Worm (Caenorhabditis elegans) whole organism, L2 larva: ENCODE results near the gene C09G12.17.

Experiments
- C34F6.9 ChIP-seq: fragments of 150-350 bp; optimal IDR thresholded peaks from 2 replicates; lab custom pipeline; 2014; ENCODE audit warnings: missing biosample characterization, missing genetic modification characterization
- F13H6.1 ChIP-seq: sonication (generic microtip); optimal IDR thresholded peaks from 2 replicates; lab custom pipeline; 2016; ENCODE audit warnings: missing genetic modification characterization, missing compliant biosample characterization
- R02D3.7 ChIP-seq: fragments of 150-350 bp; optimal IDR thresholded peaks from 2 replicates; lab custom pipeline; 2014; ENCODE audit warnings: missing biosample characterization, missing genetic modification characterization
- ZK546.5 ChIP-seq: sonication (generic microtip); optimal IDR thresholded peaks from 2 replicates; lab custom pipeline; 2017; ENCODE audit warnings: missing biosample characterization, missing genetic modification characterization
- alr-1 ChIP-seq: fragments of 150-350 bp; optimal IDR thresholded peaks from 2 replicates; lab custom pipeline; 2014; ENCODE audit warnings: missing biosample characterization, missing genetic modification characterization
- aly-2 ChIP-seq: fragments of 150-350 bp; optimal IDR thresholded peaks from 2 replicates; lab custom pipeline; 2014; ENCODE audit warnings: missing biosample characterization, missing genetic modification characterization
- ama-1 ChIP-seq: fragments of 150-350 bp; optimal IDR thresholded peaks from 2 replicates; lab custom pipeline; 2018; ENCODE audit warnings: inconsistent platforms
- blmp-1 ChIP-seq: sonication (generic microtip); optimal IDR thresholded peaks from 2 replicates; lab custom pipeline; 2017; ENCODE audit warnings: missing genetic modification characterization, mild to moderate bottlenecking, missing compliant biosample characterization, antibody characterized with exemption, moderate library complexity; ENCODE audit not compliant: insufficient read depth
- ceh-16 ChIP-seq: fragments of 150-350 bp; optimal IDR thresholded peaks from 2 replicates; lab custom pipeline; 2014; ENCODE audit warnings: missing biosample characterization, missing genetic modification characterization
- ceh-82 ChIP-seq: fragments of 150-350 bp; optimal IDR thresholded peaks from 2 replicates; lab custom pipeline; 2014; ENCODE audit warnings: missing biosample characterization, missing genetic modification characterization
- crh-2 ChIP-seq: sonication (generic microtip); optimal IDR thresholded peaks from 2 replicates; lab custom pipeline; 2017; ENCODE audit warnings: missing biosample characterization, missing genetic modification characterization
- dmd-4 ChIP-seq: sonication (generic microtip); optimal IDR thresholded peaks from 2 replicates; lab custom pipeline; 2017; ENCODE audit warnings: missing biosample characterization, missing genetic modification characterization
- egl-27 ChIP-seq: sonication (generic microtip); optimal IDR thresholded peaks from 3 replicates; lab custom pipeline; 2017; ENCODE audit warnings: missing biosample characterization, missing genetic modification reagents, missing genetic modification characterization
- elt-1 ChIP-seq: fragments of 150-350 bp; optimal IDR thresholded peaks from 2 replicates; lab custom pipeline; 2014; ENCODE audit warnings: missing biosample characterization, missing genetic modification characterization
- fos-1 ChIP-seq: fragments of 150-350 bp; optimal IDR thresholded peaks from 2 replicates; lab custom pipeline; 2014; ENCODE audit warnings: missing biosample characterization, missing genetic modification characterization
- gmeb-1 ChIP-seq: fragments of 150-350 bp; optimal IDR thresholded peaks from 2 replicates; lab custom pipeline; 2014; ENCODE audit warnings: missing biosample characterization, missing genetic modification characterization
- lin-11 ChIP-seq: fragments of 150-350 bp; sonication (generic microtip); optimal IDR thresholded peaks from 2 replicates; lab custom pipeline; 2014; ENCODE audit warnings: missing biosample characterization, missing genetic modification characterization, inconsistent platforms, mixed read lengths
- lin-39 ChIP-seq: fragments of 150-350 bp; optimal IDR thresholded peaks from 2 replicates; lab custom pipeline; 2014; ENCODE audit warnings: missing biosample characterization, missing genetic modification reagents, missing genetic modification characterization
- lsy-2 ChIP-seq, 2 experiments: fragments of 150-350 bp in 1 of 2; sonication (generic microtip) in 1 of 2; optimal IDR thresholded peaks; 2 replicates each; lab custom pipeline; 2014 to 2017; ENCODE audit warnings: missing biosample characterization in 2 of 2, missing genetic modification characterization in 2 of 2
- mab-5 ChIP-seq: fragments of 150-350 bp; optimal IDR thresholded peaks from 2 replicates; lab custom pipeline; 2014; ENCODE audit warnings: missing biosample characterization, missing genetic modification characterization
- mbf-1 ChIP-seq: sonication (generic microtip); optimal IDR thresholded peaks from 2 replicates; lab custom pipeline; 2017; ENCODE audit warnings: missing biosample characterization, missing genetic modification characterization
- mdl-1 ChIP-seq, 2 experiments: fragments of 150-350 bp in 1 of 2; sonication (generic microtip) in 1 of 2; optimal IDR thresholded peaks; 2 replicates each; lab custom pipeline; 2017; ENCODE audit warnings: missing biosample characterization in 2 of 2, missing genetic modification characterization in 2 of 2
- nhr-10 ChIP-seq: sonication (generic microtip); optimal IDR thresholded peaks from 2 replicates; lab custom pipeline; 2017; ENCODE audit warnings: missing biosample characterization, missing genetic modification characterization
- nhr-11 ChIP-seq: fragments of 150-350 bp; optimal IDR thresholded peaks from 2 replicates; lab custom pipeline; 2014; ENCODE audit warnings: missing biosample characterization, missing genetic modification characterization
- nhr-12 ChIP-seq: fragments of 150-350 bp; optimal IDR thresholded peaks from 2 replicates; lab custom pipeline; 2014; ENCODE audit warnings: missing biosample characterization, missing genetic modification characterization
- nhr-129 ChIP-seq: fragments of 150-350 bp; optimal IDR thresholded peaks from 2 replicates; lab custom pipeline; 2014; ENCODE audit warnings: missing biosample characterization, missing genetic modification characterization
- nhr-21 ChIP-seq: fragments of 150-350 bp; optimal IDR thresholded peaks from 2 replicates; lab custom pipeline; 2014; ENCODE audit warnings: missing biosample characterization, missing genetic modification characterization
- nhr-237 ChIP-seq: fragments of 150-350 bp; optimal IDR thresholded peaks from 2 replicates; lab custom pipeline; 2014; ENCODE audit warnings: missing biosample characterization, missing genetic modification characterization
- nhr-6 ChIP-seq: fragments of 150-350 bp; optimal IDR thresholded peaks from 2 replicates; lab custom pipeline; 2014; ENCODE audit warnings: missing biosample characterization, missing genetic modification characterization
- nhr-77 ChIP-seq: fragments of 150-350 bp; optimal IDR thresholded peaks from 2 replicates; lab custom pipeline; 2014; ENCODE audit warnings: missing biosample characterization, missing genetic modification characterization
- peb-1 ChIP-seq: fragments of 150-350 bp; optimal IDR thresholded peaks from 2 replicates; lab custom pipeline; 2014; ENCODE audit warnings: missing biosample characterization, missing genetic modification characterization
- sem-4 ChIP-seq: fragments of 150-350 bp; optimal IDR thresholded peaks from 2 replicates; lab custom pipeline; 2014; ENCODE audit warnings: missing biosample characterization, missing genetic modification reagents, missing genetic modification characterization
- skn-1 ChIP-seq: sonication (generic microtip); optimal IDR thresholded peaks from 2 replicates; lab custom pipeline; 2017; ENCODE audit warnings: missing biosample characterization, missing genetic modification characterization
- sma-3 ChIP-seq: sonication (generic microtip); optimal IDR thresholded peaks from 2 replicates; lab custom pipeline; 2016; ENCODE audit warnings: missing genetic modification reagents, missing genetic modification characterization, missing compliant biosample characterization
- sma-9 ChIP-seq, 2 experiments: fragments of 150-350 bp in 1 of 2; sonication (generic microtip) in 1 of 2; optimal IDR thresholded peaks; 2 replicates each; lab custom pipeline; 2014 to 2016; ENCODE audit warnings: missing genetic modification characterization in 2 of 2, mild to moderate bottlenecking in 1 of 2, missing biosample characterization in 1 of 2, missing compliant biosample characterization in 1 of 2, missing genetic modification reagents in 1 of 2, moderate library complexity in 1 of 2
- snpc-4 ChIP-seq: fragments of 150-350 bp; optimal IDR thresholded peaks from 2 replicates; lab custom pipeline; 2014; ENCODE audit warnings: missing biosample characterization, missing genetic modification characterization
- unc-39 ChIP-seq: fragments of 150-350 bp; optimal IDR thresholded peaks from 2 replicates; lab custom pipeline; 2014; ENCODE audit warnings: missing biosample characterization, missing genetic modification characterization
- unc-55 ChIP-seq: fragments of 150-350 bp; sonication (generic microtip); optimal IDR thresholded peaks from 3 replicates; lab custom pipeline; 2014; ENCODE audit warnings: missing biosample characterization, missing genetic modification reagents, missing genetic modification characterization
- unc-62 ChIP-seq: fragments of 150-350 bp; optimal IDR thresholded peaks from 2 replicates; lab custom pipeline; 2014; ENCODE audit warnings: missing biosample characterization, missing genetic modification reagents, missing genetic modification characterization
- zag-1 ChIP-seq: fragments of 150-350 bp; optimal IDR thresholded peaks from 2 replicates; lab custom pipeline; 2014; ENCODE audit warnings: missing biosample characterization, missing genetic modification characterization
- ztf-1 ChIP-seq: fragments of 200-800 bp; sonication (Bioruptor generic); conservative IDR thresholded peaks from 2 replicates; pipeline ENCODE4 v1.3.6; 2022; ENCODE audit warnings: missing genetic modification characterization, missing compliant biosample characterization

The C09G12.17 gene

ce11 chrIV:3524584-3525020 is 28.3 kb upstream of the C09G12.17 start (continued):
- no peak for TF ChIP-seq skn-1 (tag; lab: Kevin White, UChicago)
- TF ChIP-seq fos-1 (tag; lab: Kevin White, UChicago) = no peak
- peak; percentile 48 for TF ChIP-seq crh-2 (tag; lab: Kevin White, UChicago)
- TF ChIP-seq gmeb-1 (tag; lab: Kevin White, UChicago) = peak; percentile 33
- TF ChIP-seq ceh-16 = no peak
- TF ChIP-seq sma-3 (GFP tag; lab: Kevin White, UChicago) = peak; percentile 37
- no peak for TF ChIP-seq ztf-1
- TF ChIP-seq dmd-4 (tag; lab: Kevin White, UChicago) = no peak
- no peak for TF ChIP-seq nhr-10
- no peak for TF ChIP-seq nhr-12 (tag; lab: Kevin White, UChicago)
- TF ChIP-seq R02D3.7 = no peak
- TF ChIP-seq nhr-129 (tag; lab: Kevin White, UChicago) = peak; percentile 77
- no peak for TF ChIP-seq lin-39
- TF ChIP-seq snpc-4 = no peak
- no peak for TF ChIP-seq ZK546.5 (tag; lab: Kevin White, UChicago)
- TF ChIP-seq peb-1 = no peak
- peak; percentile 17 for TF ChIP-seq nhr-21 (tag; lab: Kevin White, UChicago)
- TF ChIP-seq blmp-1 (tag; lab: Kevin White, UChicago) = no peak
- peak; percentile 44 for TF ChIP-seq lin-11 (tag; lab: Kevin White, UChicago)
- no peak for TF ChIP-seq nhr-77 (tag; lab: Kevin White, UChicago)
- TF ChIP-seq unc-62 (GFP tag; lab: Kevin White, UChicago) = no peak
- peak; percentile 36 for TF ChIP-seq unc-55 (GFP tag; lab: Kevin White, UChicago)
- TF ChIP-seq ceh-82 (tag; lab: Kevin White, UChicago) = no peak
- TF ChIP-seq C34F6.9 = peak; percentile 51

- no peak for TF ChIP-seq lin-39
- TF ChIP-seq lin-11 (tag; lab: Kevin White, UChicago) = no peak
- no peak for TF ChIP-seq snpc-4
- TF ChIP-seq ceh-82 (tag; lab: Kevin White, UChicago) = no peak
- no peak for TF ChIP-seq mdl-1 (tag; optimal IDR thresholded peaks at IDR 0.05; lab: Kevin White, UChicago)
- TF ChIP-seq dmd-4 (tag; lab: Kevin White, UChicago) = no peak
- TF ChIP-seq nhr-237 (tag; lab: Kevin White, UChicago) = no peak
- TF ChIP-seq mab-5 (tag; lab: Kevin White, UChicago) = no peak
- no peak for TF ChIP-seq aly-2 (tag; lab: Kevin White, UChicago)
- TF ChIP-seq sma-3 (GFP tag; lab: Kevin White, UChicago) = no peak
- no peak for TF ChIP-seq elt-1 (tag; lab: Kevin White, UChicago)
- TF ChIP-seq fos-1 (tag; lab: Kevin White, UChicago) = no peak
- no peak for TF ChIP-seq nhr-11 (tag; lab: Kevin White, UChicago)
- TF ChIP-seq egl-27 (tag; lab: Kevin White, UChicago) = no peak
- no peak for TF ChIP-seq nhr-10
- no peak for TF ChIP-seq nhr-6
- no peak for TF ChIP-seq ztf-1
- TF ChIP-seq zag-1 = no peak
Observed at ce11 chrIV:3523419-3523818, 27.2 kb upstream of the C09G12.17 start.

- TF ChIP-seq alr-1 = no peak
- TF ChIP-seq mdl-1 (tag; optimal IDR thresholded peaks at IDR 0.05; lab: Kevin White, UChicago) = no peak
- no peak for TF ChIP-seq blmp-1 (tag; lab: Kevin White, UChicago)
- no peak for TF ChIP-seq unc-55 (GFP tag; lab: Kevin White, UChicago)
- no peak for TF ChIP-seq mbf-1
- TF ChIP-seq aly-2 (tag; lab: Kevin White, UChicago) = no peak
- TF ChIP-seq ceh-16 = no peak
- TF ChIP-seq fos-1 (tag; lab: Kevin White, UChicago) = no peak
- TF ChIP-seq ztf-1 = no peak
- TF ChIP-seq crh-2 (tag; lab: Kevin White, UChicago) = no peak
- no peak for TF ChIP-seq gmeb-1 (tag; lab: Kevin White, UChicago)
- no peak for TF ChIP-seq mab-5 (tag; lab: Kevin White, UChicago)
- no peak for TF ChIP-seq unc-39 (tag; lab: Kevin White, UChicago)
- no peak for TF ChIP-seq nhr-237 (tag; lab: Kevin White, UChicago)
- TF ChIP-seq unc-62 (GFP tag; lab: Kevin White, UChicago) = no peak
- TF ChIP-seq nhr-11 (tag; lab: Kevin White, UChicago) = no peak
Observed at ce11 chrIV:3521710-3522109, 25.5 kb upstream of the C09G12.17 start.

- TF ChIP-seq nhr-129 (tag; lab: Kevin White, UChicago) (peak; percentile 28), R02D3.7 (no peak), ZK546.5 (tag; lab: Kevin White, UChicago) (no peak), egl-27 (tag; lab: Kevin White, UChicago) (no peak), nhr-11 (tag; lab: Kevin White, UChicago) (no peak), peb-1 (no peak), alr-1 (no peak), lsy-2 (tag; optimal IDR thresholded peaks at IDR 0.05; lab: Kevin White, UChicago) (peak in 1 of 2 experiments; percentile 10), snpc-4 (no peak), nhr-6 (no peak), C34F6.9 (peak; percentile 10), nhr-10 (no peak), sma-3 (GFP tag; lab: Kevin White, UChicago) (no peak), sem-4 (peak; percentile 12), unc-62 (GFP tag; lab: Kevin White, UChicago) (no peak), crh-2 (tag; lab: Kevin White, UChicago) (peak; percentile 10), ama-1 (lab: Kevin White, UChicago) (no peak), zag-1 (peak; percentile 39), F13H6.1 (tag; lab: Kevin White, UChicago) (peak; percentile 56), lin-39 (no peak), gmeb-1 (tag; lab: Kevin White, UChicago) (no peak), ceh-82 (tag; lab: Kevin White, UChicago) (no peak), skn-1 (tag; lab: Kevin White, UChicago) (no peak), sma-9 (GFP tag; optimal IDR thresholded peaks at IDR 0.05; lab: Kevin White, UChicago) (peak; percentile 31), sma-9 (tag; optimal IDR thresholded peaks at IDR 0.05; lab: Kevin White, UChicago) (no peak), nhr-77 (tag; lab: Kevin White, UChicago) (no peak), mbf-1 (no peak), nhr-12 (tag; lab: Kevin White, UChicago) (no peak), unc-55 (GFP tag; lab: Kevin White, UChicago) (peak; percentile 31), unc-39 (tag; lab: Kevin White, UChicago) (no peak), mdl-1 (tag; optimal IDR thresholded peaks at IDR 0.05; lab: Kevin White, UChicago) (peak in 1 of 2 experiments; percentile 18)
Observed at ce11 chrIV:3520957-3521356, 24.7 kb upstream of the C09G12.17 start.
